Worm (Caenorhabditis elegans): Measurements from ENCODE around the gene R12A1.3.

ce11 chrV:1447724-1448123 lies 22.1 kb upstream of the R12A1.3 start, which contains the start of gene cnc-3:
- TF ChIP-seq nhr-237 (tag; optimal IDR thresholded peaks at IDR 0.05) (no peak), ceh-62 (tag; optimal IDR thresholded peaks at IDR 0.05) (no peak), ztf-11 (tag; optimal IDR thresholded peaks at IDR 0.05) (no peak), ceh-82 (tag; optimal IDR thresholded peaks at IDR 0.05) (no peak), F44E2.7 (GFP tag; IDR thresholded peaks at IDR 0.05) (no peak), nhr-76 (tag; optimal IDR thresholded peaks at IDR 0.05) (no peak), pqm-1 (tag; optimal IDR thresholded peaks at IDR 0.05) (no peak), mep-1 (tag; optimal IDR thresholded peaks at IDR 0.05) (no peak), zip-11 (GFP tag; IDR thresholded peaks at IDR 0.05) (no peak)
